Fruit fly (Drosophila melanogaster) whole organism, embryonic: Measurements from ENCODE around the gene Trmt6.

Experiments
- Adf1 ChIP-seq: fragments of 200-800 bp; sonication (Bioruptor generic); IDR thresholded peaks from 2 replicates; pipeline ENCODE4 v1.3.6; 2022; ENCODE audit warnings: missing biosample characterization, missing genetic modification characterization
- Awh ChIP-seq: fragments of 200-800 bp; sonication (Bioruptor generic); IDR thresholded peaks from 2 replicates; pipeline ENCODE4, ENCODE4 v1.3.6; 2022; ENCODE audit warnings: missing biosample characterization, missing genetic modification characterization
- CG12219 ChIP-seq: fragments of 200-800 bp; sonication (Bioruptor generic); optimal IDR thresholded peaks from 3 replicates; lab custom pipeline; 2018; ENCODE audit warnings: missing biosample characterization, mild to moderate bottlenecking, missing genetic modification characterization
- CG16813 ChIP-seq: fragments of 200-800 bp; sonication (Bioruptor generic); IDR thresholded peaks from 3 replicates; pipeline ENCODE4 v1.3.6; 2022; ENCODE audit warnings: missing biosample characterization, missing genetic modification characterization; ENCODE audit not compliant: partially characterized antibody
- CG1832 ChIP-seq: fragments of 200-800 bp; sonication (Bioruptor generic); optimal IDR thresholded peaks from 2 replicates; lab custom pipeline; 2017; ENCODE audit warnings: missing biosample characterization, mild to moderate bottlenecking, missing genetic modification characterization, inconsistent platforms
- CG18599 ChIP-seq: fragments of 200-800 bp; sonication (Bioruptor generic); optimal IDR thresholded peaks from 3 replicates; lab custom pipeline; 2017; ENCODE audit warnings: missing biosample characterization, missing genetic modification characterization, mild to moderate bottlenecking, moderate library complexity, missing genetic modification reagents
- CG18764 ChIP-seq: fragments of 200-800 bp; sonication (Bioruptor generic); optimal IDR thresholded peaks from 3 replicates; lab custom pipeline; 2016; ENCODE audit warnings: missing biosample characterization, missing genetic modification characterization
- CG2712 ChIP-seq: fragments of 200-800 bp; optimal IDR thresholded peaks from 3 replicates; lab custom pipeline; 2019; ENCODE audit warnings: missing biosample characterization, mild to moderate bottlenecking, missing genetic modification characterization, moderate library complexity
- CG32772 ChIP-seq: fragments of 200-800 bp; sonication (Bioruptor generic); IDR thresholded peaks from 2 replicates; pipeline ENCODE4 v1.3.6; 2022; ENCODE audit warnings: missing biosample characterization, missing genetic modification characterization
- CG34376 ChIP-seq: fragments of 200-800 bp; sonication (Bioruptor generic); optimal IDR thresholded peaks from 2 replicates; lab custom pipeline; 2018; ENCODE audit warnings: missing biosample characterization, mild to moderate bottlenecking, missing genetic modification characterization
- CG34422 ChIP-seq: fragments of 200-800 bp; sonication (Bioruptor generic); IDR thresholded peaks from 3 replicates; pipeline ENCODE4 v1.3.6; 2022; ENCODE audit warnings: missing biosample characterization, missing genetic modification characterization
- CG42726 ChIP-seq: fragments of 200-800 bp; sonication (Bioruptor generic); IDR thresholded peaks from 2 replicates; pipeline ENCODE4 v1.3.6; 2022; ENCODE audit warnings: missing biosample characterization, missing genetic modification characterization; ENCODE audit not compliant: partially characterized antibody
- CG6765 ChIP-seq: fragments of 200-800 bp; sonication (Bioruptor generic); optimal IDR thresholded peaks from 3 replicates; lab custom pipeline; 2017; ENCODE audit warnings: missing biosample characterization, mild to moderate bottlenecking, missing genetic modification characterization
- CG6791 ChIP-seq: fragments of 200-800 bp; sonication (Bioruptor generic); IDR thresholded peaks from 3 replicates; pipeline ENCODE4 v1.3.6; 2022; ENCODE audit warnings: missing biosample characterization, missing genetic modification characterization; ENCODE audit not compliant: partially characterized antibody
- CG8944 ChIP-seq: fragments of 200-800 bp; sonication (Bioruptor generic); optimal IDR thresholded peaks from 3 replicates; lab custom pipeline; 2016; ENCODE audit warnings: missing biosample characterization, missing genetic modification characterization
- Deaf1 ChIP-seq: fragments of 200-800 bp; optimal IDR thresholded peaks from 3 replicates; lab custom pipeline; 2019; ENCODE audit warnings: missing biosample characterization, mild to moderate bottlenecking, missing genetic modification characterization, moderate library complexity
- Dll ChIP-seq: fragments of 200-800 bp; sonication (Bioruptor generic); IDR thresholded peaks from 4 replicates; pipeline ENCODE4 v1.3.6; 2022; ENCODE audit warnings: missing biosample characterization, missing genetic modification characterization; ENCODE audit not compliant: partially characterized antibody
- HLH4C ChIP-seq: fragments of 200-800 bp; sonication (Bioruptor generic); IDR thresholded peaks from 3 replicates; pipeline ENCODE4 v1.3.6; 2022; ENCODE audit warnings: missing biosample characterization, missing genetic modification characterization; ENCODE audit not compliant: partially characterized antibody
- HmgD ChIP-seq: fragments of 200-800 bp; sonication (Bioruptor generic); optimal IDR thresholded peaks from 3 replicates; lab custom pipeline; 2016; ENCODE audit warnings: missing biosample characterization, missing genetic modification characterization
- Jarid2 ChIP-seq: fragments of 200-800 bp; sonication (Bioruptor generic); optimal IDR thresholded peaks from 3 replicates; lab custom pipeline; 2017; ENCODE audit warnings: mild to moderate bottlenecking, missing biosample characterization, missing genetic modification reagents, missing genetic modification characterization
- NC2β ChIP-seq: fragments of 200-800 bp; sonication (Bioruptor generic); optimal IDR thresholded peaks from 2 replicates; lab custom pipeline; 2016; ENCODE audit warnings: missing biosample characterization, missing genetic modification characterization
- Nf-YB ChIP-seq: fragments of 200-800 bp; sonication (Bioruptor generic); optimal IDR thresholded peaks from 3 replicates; lab custom pipeline; 2019; ENCODE audit warnings: missing biosample characterization, mild to moderate bottlenecking, missing genetic modification characterization, moderate library complexity
- Nf-YC ChIP-seq: fragments of 200-800 bp; optimal IDR thresholded peaks from 3 replicates; lab custom pipeline; 2019; ENCODE audit warnings: missing biosample characterization, mild to moderate bottlenecking, missing genetic modification characterization, moderate library complexity
- Oli ChIP-seq: fragments of 200-800 bp; sonication (Bioruptor generic); optimal IDR thresholded peaks from 2 replicates; lab custom pipeline; 2018; ENCODE audit warnings: missing biosample characterization, mild to moderate bottlenecking, missing genetic modification characterization, moderate library complexity
- Optix ChIP-seq: fragments of 200-800 bp; sonication (Bioruptor generic); IDR thresholded peaks from 3 replicates; pipeline ENCODE4 v1.3.6; 2022; ENCODE audit warnings: missing biosample characterization, missing genetic modification characterization
- Scr ChIP-seq: fragments of 200-800 bp; sonication (Bioruptor generic); IDR thresholded peaks from 2 replicates; pipeline ENCODE4 v1.3.6; 2022; ENCODE audit warnings: missing biosample characterization, missing genetic modification characterization; ENCODE audit not compliant: partially characterized antibody
- Trl ChIP-seq, 3 experiments: fragments of >200 bp in 2 of 3; fragments of 200-800 bp in 1 of 3; sonication (Bioruptor generic) in 1 of 3; optimal IDR thresholded peaks; 2 replicates in 1 of 3; 3 replicates in 2 of 3; lab custom pipeline; 2016 to 2017; ENCODE audit warnings: missing biosample characterization in 1 of 3, missing genetic modification characterization in 1 of 3
- aop ChIP-seq: fragments of 200-800 bp; sonication (Bioruptor generic); IDR thresholded peaks from 2 replicates; pipeline ENCODE4 v1.3.6; 2022; ENCODE audit warnings: missing biosample characterization, missing genetic modification characterization
- ash1 ChIP-seq: fragments of 200-800 bp; sonication (Bioruptor generic); optimal IDR thresholded peaks from 2 replicates; lab custom pipeline; 2018; ENCODE audit warnings: missing biosample characterization, mild to moderate bottlenecking, missing genetic modification characterization
- ato ChIP-seq: fragments of 200-800 bp; sonication (Bioruptor generic); IDR thresholded peaks from 2 replicates; pipeline ENCODE4 v1.3.6; 2022; ENCODE audit warnings: missing biosample characterization, missing genetic modification characterization; ENCODE audit not compliant: partially characterized antibody
- bbx ChIP-seq: fragments of 200-800 bp; sonication (Bioruptor generic); IDR thresholded peaks from 2 replicates; pipeline ENCODE4 v1.3.6; 2022; ENCODE audit warnings: missing biosample characterization, missing genetic modification characterization; ENCODE audit not compliant: partially characterized antibody
- cg ChIP-seq: fragments of 200-800 bp; sonication (Bioruptor generic); optimal IDR thresholded peaks from 3 replicates; lab custom pipeline; 2019; ENCODE audit warnings: missing biosample characterization, mild to moderate bottlenecking, missing genetic modification characterization, moderate library complexity
- chinmo ChIP-seq: fragments of 200-800 bp; sonication (Bioruptor generic); IDR thresholded peaks from 4 replicates; pipeline ENCODE4 v1.3.6; 2022; ENCODE audit warnings: missing biosample characterization, missing genetic modification characterization; ENCODE audit not compliant: partially characterized antibody
- crol ChIP-seq: fragments of 200-800 bp; sonication (Bioruptor generic); IDR thresholded peaks from 2 replicates; pipeline ENCODE4 v1.3.6; 2022; ENCODE audit warnings: missing biosample characterization, missing genetic modification characterization
- ewg ChIP-seq: fragments of 200-800 bp; sonication (Bioruptor generic); optimal IDR thresholded peaks from 3 replicates; lab custom pipeline; 2017; ENCODE audit warnings: mild to moderate bottlenecking, missing biosample characterization, missing genetic modification reagents, missing genetic modification characterization
- fd96Cb ChIP-seq: fragments of 200-800 bp; sonication (Bioruptor generic); optimal IDR thresholded peaks from 2 replicates; lab custom pipeline; 2018; ENCODE audit warnings: missing biosample characterization, mild to moderate bottlenecking, missing genetic modification characterization, moderate library complexity
- fru ChIP-seq: fragments of >200 bp; optimal IDR thresholded peaks from 2 replicates; lab custom pipeline; 2017
- gcm ChIP-seq: fragments of 200-800 bp; sonication (Bioruptor generic); optimal IDR thresholded peaks from 2 replicates; lab custom pipeline; 2019; ENCODE audit warnings: missing biosample characterization, mild to moderate bottlenecking, missing genetic modification characterization, moderate library complexity
- knrl ChIP-seq: fragments of 200-800 bp; sonication (Bioruptor generic); IDR thresholded peaks from 3 replicates; pipeline ENCODE4 v1.3.6; 2022; ENCODE audit warnings: missing biosample characterization, missing genetic modification characterization; ENCODE audit not compliant: partially characterized antibody
- mld ChIP-seq: fragments of 200-800 bp; sonication (Bioruptor generic); IDR thresholded peaks from 3 replicates; pipeline ENCODE4 v1.3.6; 2022; ENCODE audit warnings: missing biosample characterization, missing genetic modification characterization; ENCODE audit not compliant: partially characterized antibody
- oc ChIP-seq: fragments of 200-800 bp; sonication (Bioruptor generic); optimal IDR thresholded peaks from 2 replicates; lab custom pipeline; 2018; ENCODE audit warnings: missing biosample characterization, mild to moderate bottlenecking, missing genetic modification characterization, moderate library complexity
- sens ChIP-seq: fragments of 200-800 bp; sonication (Bioruptor generic); peaks from one replicate; lab custom pipeline; 2016; ENCODE audit warnings: missing biosample characterization, missing genetic modification characterization
- ttk ChIP-seq: fragments of 200-800 bp; sonication (Bioruptor generic); IDR thresholded peaks from 2 replicates; pipeline ENCODE4 v2.1.2; 2022; ENCODE audit warnings: missing biosample characterization, missing genetic modification characterization
- vvl ChIP-seq: fragments of 200-800 bp; sonication (Bioruptor generic); IDR thresholded peaks from 2 replicates; pipeline ENCODE4 v1.3.6; 2022; ENCODE audit warnings: missing biosample characterization, missing genetic modification characterization
- wor ChIP-seq: fragments of 200-800 bp; sonication (Bioruptor generic); IDR thresholded peaks from 2 replicates; pipeline ENCODE4 v1.3.6; 2022; ENCODE audit warnings: missing biosample characterization, missing genetic modification characterization
- z ChIP-seq: fragments of 200-800 bp; sonication (Bioruptor generic); IDR thresholded peaks from 3 replicates; pipeline ENCODE4 v1.3.6; 2022; ENCODE audit warnings: missing biosample characterization, missing genetic modification characterization
- zf30C ChIP-seq: fragments of 200-800 bp; sonication (Bioruptor generic); optimal IDR thresholded peaks from 3 replicates; lab custom pipeline; 2018; ENCODE audit warnings: missing biosample characterization, mild to moderate bottlenecking, missing genetic modification characterization

The Trmt6 gene

dm6 chr2L:6536044-6536581 is 26.0 kb downstream of the Trmt6 start:
- TF ChIP-seq CG34422 (GFP tag; lab: Robert Waterston, UW) (peak; percentile 27; the same call in 1 of the 3 replicates), aop (GFP tag; lab: Robert Waterston, UW) (no peak), Optix (GFP tag; lab: Robert Waterston, UW) (no peak), CG18764 (GFP tag; lab: Kevin White, UChicago) (no peak), sens (peak; percentile 22), Nf-YB (GFP tag; lab: Kevin White, UChicago) (peak; percentile 97), Jarid2 (GFP tag; lab: Kevin White, UChicago) (peak; percentile 89), CG42726 (GFP tag; lab: Robert Waterston, UW) (peak; percentile 50; the same call in 1 of the 2 replicates), Adf1 (GFP tag; lab: Robert Waterston, UW) (peak; percentile 94), CG32772 (GFP tag; lab: Robert Waterston, UW) (peak; percentile 41; the same call in 1 of the 2 replicates), vvl (GFP tag; lab: Robert Waterston, UW) (peak; percentile 66; the same call in 1 of the 2 replicates), wor (no peak), CG2712 (peak; percentile 81), ash1 (peak; percentile 8), oc (tag; lab: Kevin White, UChicago) (peak; percentile 41), cg (GFP tag; lab: Kevin White, UChicago) (peak; percentile 26), bbx (GFP tag; lab: Robert Waterston, UW) (peak; percentile 74), CG8944 (GFP tag; lab: Kevin White, UChicago) (no peak), Nf-YC (tag; lab: Kevin White, UChicago) (peak; percentile 97), z (GFP tag; lab: Robert Waterston, UW) (peak; percentile 100), CG6765 (no peak), chinmo (GFP tag; lab: Robert Waterston, UW) (peak; percentile 82; the same call in 1 of the 4 replicates), Awh (no peak), CG12219 (GFP tag; lab: Kevin White, UChicago) (no peak), zf30C (peak; percentile 64), CG34376 (GFP tag; lab: Kevin White, UChicago) (no peak), Deaf1 (tag; lab: Kevin White, UChicago) (peak; percentile 97), fru (lab: Kevin White, UChicago) (no peak), ato (peak; percentile 37; the same call in 1 of the 2 replicates), ttk (GFP tag; lab: Robert Waterston, UW) (peak; percentile 15; the same call in 1 of the 2 replicates), mld (GFP tag; lab: Robert Waterston, UW) (0 out of 3 replicates have a peak, but pooled peaks have one; percentile 63), Dll (GFP tag; lab: Robert Waterston, UW) (0 out of 4 replicates have a peak, but pooled peaks have one; percentile 28), HLH4C (GFP tag; lab: Robert Waterston, UW) (peak; percentile 31; the same call in 1 of the 3 replicates), Trl (optimal IDR thresholded peaks at IDR 0.05; lab: Kevin White, UChicago) (peak in 1 of 2 experiments; percentile 9), Trl (GFP tag; optimal IDR thresholded peaks at IDR 0.05; lab: Kevin White, UChicago) (no peak), knrl (GFP tag; lab: Robert Waterston, UW) (0 out of 3 replicates have a peak, but pooled peaks have one; percentile 33), crol (GFP tag; lab: Robert Waterston, UW) (0 out of 2 replicates have a peak, but pooled peaks have one; percentile 7), Oli (tag; lab: Kevin White, UChicago) (no peak), CG16813 (GFP tag; lab: Robert Waterston, UW) (peak; percentile 14; the same call in 1 of the 3 replicates), gcm (peak; percentile 68), CG1832 (GFP tag; lab: Kevin White, UChicago) (peak; percentile 94), NC2β (GFP tag; lab: Kevin White, UChicago) (no peak), fd96Cb (tag; lab: Kevin White, UChicago) (no peak), CG6791 (GFP tag; lab: Robert Waterston, UW) (peak; percentile 44; the same call in 1 of the 3 replicates), CG18599 (no peak), ewg (GFP tag; lab: Kevin White, UChicago) (peak; percentile 33), Scr (GFP tag; lab: Robert Waterston, UW) (peak; percentile 47; the same call in 1 of the 2 replicates), HmgD (GFP tag; lab: Kevin White, UChicago) (no peak)
